Fruit fly (Drosophila melanogaster): ENCODE results near the gene CG32104.

- TF ChIP-seq Ada2b (GFP tag; IDR thresholded peaks at IDR 0.05): no peak
- no peak for TF ChIP-seq HmgZ (tag; optimal IDR thresholded peaks at IDR 0.05)
- no peak for TF ChIP-seq pum (GFP tag; optimal IDR thresholded peaks at IDR 0.05)
- TF ChIP-seq CG9797 (GFP tag; optimal IDR thresholded peaks at IDR 0.05): no peak
- TF ChIP-seq CG7556 (GFP tag; optimal IDR thresholded peaks at IDR 0.05): no peak
- no peak for TF ChIP-seq Taf1 (GFP tag; IDR thresholded peaks at IDR 0.05)
- TF ChIP-seq CG4707 (GFP tag; optimal IDR thresholded peaks at IDR 0.05): no peak
- TF ChIP-seq twi (tag; optimal IDR thresholded peaks at IDR 0.05): no peak
- no peak for TF ChIP-seq Dad (GFP tag; optimal IDR thresholded peaks at IDR 0.05)
- TF ChIP-seq zen (tag; optimal IDR thresholded peaks at IDR 0.05): no peak
Measured at dm6 chr3L:12409343-12410302, 10.5 kb upstream of the CG32104 start.
